Worm (Caenorhabditis elegans): ENCODE data around the gene btb-7.

- no peak for TF ChIP-seq ztf-11 (tag; optimal IDR thresholded peaks at IDR 0.05)
- TF ChIP-seq unc-62 (GFP tag; optimal IDR thresholded peaks at IDR 0.05): no peak
- no peak for TF ChIP-seq snpc-4 (tag; optimal IDR thresholded peaks at IDR 0.05)
- TF ChIP-seq blmp-1 (tag; optimal IDR thresholded peaks at IDR 0.05): no peak
- no peak for TF ChIP-seq lsy-2 (tag; optimal IDR thresholded peaks at IDR 0.05)
- no peak for TF ChIP-seq nhr-28 (tag; optimal IDR thresholded peaks at IDR 0.05)
Observed at ce11 chrII:1714772-1715353, 1.8 kb downstream of the btb-7 start, which contains the start of gene btb-6.

All from whole organism, mixed stage, embryonic.